Fruit fly (Drosophila melanogaster): ENCODE measurements around the gene CG45071.
A peak's percentile ranks its signal among the peaks of the same experiment; 100 is the strongest.

The CG45071 gene

dm6 chr3L:15099541-15099940 is 6.1 kb upstream of the CG45071 start:
- TF ChIP-seq Rel (GFP tag; optimal IDR thresholded peaks at IDR 0.05) (no peak), Rel (tag; optimal IDR thresholded peaks at IDR 0.05) (peak; percentile 97), fru (GFP tag; optimal IDR thresholded peaks at IDR 0.05) (no peak)

- TF ChIP-seq HLH106 (tag; optimal IDR thresholded peaks at IDR 0.05) = no peak
- TF ChIP-seq sv (GFP tag; optimal IDR thresholded peaks at IDR 0.05) = no peak
- TF ChIP-seq usp (GFP tag; optimal IDR thresholded peaks at IDR 0.05) = no peak
- TF ChIP-seq Jra (GFP tag; optimal IDR thresholded peaks at IDR 0.05) = no peak
- no peak for TF ChIP-seq dmrt93B (GFP tag; optimal IDR thresholded peaks at IDR 0.05)
- TF ChIP-seq lola (GFP tag; optimal IDR thresholded peaks at IDR 0.05) = no peak
- no peak for TF ChIP-seq Hnf4 (GFP tag; optimal IDR thresholded peaks at IDR 0.05)
- TF ChIP-seq dl (GFP tag; optimal IDR thresholded peaks at IDR 0.05; ENCODE audit: insufficient read depth in 1 of 2, partially characterized antibody in 2 of 2) = no peak
- no peak for TF ChIP-seq br (GFP tag; optimal IDR thresholded peaks at IDR 0.05)
- TF ChIP-seq rgr (GFP tag; optimal IDR thresholded peaks at IDR 0.05) = no peak
- no peak for TF ChIP-seq OdsH (GFP tag; optimal IDR thresholded peaks at IDR 0.05)
- TF ChIP-seq Abd-B (GFP tag; optimal IDR thresholded peaks at IDR 0.05) = no peak
- no peak for TF ChIP-seq jim (GFP tag; optimal IDR thresholded peaks at IDR 0.05)
- no peak for TF ChIP-seq dsf (GFP tag; optimal IDR thresholded peaks at IDR 0.05; ENCODE audit: borderline replicate concordance)
- no peak for TF ChIP-seq CrebA (GFP tag; optimal IDR thresholded peaks at IDR 0.05; ENCODE audit: borderline replicate concordance)
- TF ChIP-seq Dif (GFP tag; optimal IDR thresholded peaks at IDR 0.05; ENCODE audit: partially characterized antibody) = no peak
- TF ChIP-seq tai (GFP tag; optimal IDR thresholded peaks at IDR 0.05) = no peak
- no peak for TF ChIP-seq GATAd (GFP tag; optimal IDR thresholded peaks at IDR 0.05)
- TF ChIP-seq woc (GFP tag; optimal IDR thresholded peaks at IDR 0.05) = no peak
- TF ChIP-seq h (GFP tag; optimal IDR thresholded peaks at IDR 0.05) = no peak
Measured at dm6 chr3L:15100983-15101382, 4.7 kb upstream of the CG45071 start.

- TF ChIP-seq Mio (GFP tag; optimal IDR thresholded peaks at IDR 0.05) (no peak), rgr (GFP tag; optimal IDR thresholded peaks at IDR 0.05) (no peak), GATAd (GFP tag; optimal IDR thresholded peaks at IDR 0.05) (no peak), h (GFP tag; optimal IDR thresholded peaks at IDR 0.05) (peak; percentile 46), psq (GFP tag; optimal IDR thresholded peaks at IDR 0.05) (peak; percentile 97), OdsH (GFP tag; optimal IDR thresholded peaks at IDR 0.05) (no peak), Vsx2 (GFP tag; optimal IDR thresholded peaks at IDR 0.05; ENCODE audit: partially characterized antibody) (no peak), Myc (optimal IDR thresholded peaks at IDR 0.05) (no peak), tai (GFP tag; optimal IDR thresholded peaks at IDR 0.05) (no peak), Rel (GFP tag; optimal IDR thresholded peaks at IDR 0.05) (no peak), Rel (tag; optimal IDR thresholded peaks at IDR 0.05) (peak; percentile 20), CG32264 (GFP tag; optimal IDR thresholded peaks at IDR 0.05) (no peak), woc (GFP tag; optimal IDR thresholded peaks at IDR 0.05) (peak; percentile 68), brk (GFP tag; optimal IDR thresholded peaks at IDR 0.05) (peak; percentile 46), sv (GFP tag; optimal IDR thresholded peaks at IDR 0.05) (no peak), Jra (GFP tag; optimal IDR thresholded peaks at IDR 0.05) (peak; percentile 2), jim (GFP tag; optimal IDR thresholded peaks at IDR 0.05) (no peak), pan (optimal IDR thresholded peaks at IDR 0.05) (no peak), Dif (GFP tag; optimal IDR thresholded peaks at IDR 0.05; ENCODE audit: partially characterized antibody) (peak; percentile 70), Abd-B (GFP tag; optimal IDR thresholded peaks at IDR 0.05) (no peak), usp (GFP tag; optimal IDR thresholded peaks at IDR 0.05) (no peak), dmrt93B (GFP tag; optimal IDR thresholded peaks at IDR 0.05) (peak; percentile 15), Hr78 (GFP tag; optimal IDR thresholded peaks at IDR 0.05) (no peak), N (GFP tag; optimal IDR thresholded peaks at IDR 0.05) (no peak), lola (GFP tag; optimal IDR thresholded peaks at IDR 0.05) (no peak), Hr83 (GFP tag; optimal IDR thresholded peaks at IDR 0.05; ENCODE audit: poor library complexity, severe bottlenecking) (peak; percentile 16), sage (GFP tag; optimal IDR thresholded peaks at IDR 0.05) (no peak), CrebA (GFP tag; optimal IDR thresholded peaks at IDR 0.05; ENCODE audit: borderline replicate concordance) (no peak), foxo (GFP tag; optimal IDR thresholded peaks at IDR 0.05) (peak in 1 of 2 experiments; percentile 25), Sp1 (GFP tag; optimal IDR thresholded peaks at IDR 0.05) (no peak), dsf (GFP tag; optimal IDR thresholded peaks at IDR 0.05; ENCODE audit: borderline replicate concordance) (no peak), CG9705 (GFP tag; optimal IDR thresholded peaks at IDR 0.05) (no peak), br (GFP tag; optimal IDR thresholded peaks at IDR 0.05) (no peak), fru (GFP tag; optimal IDR thresholded peaks at IDR 0.05) (peak; percentile 60), ey (GFP tag; optimal IDR thresholded peaks at IDR 0.05) (peak; percentile 38), Dfd (GFP tag; optimal IDR thresholded peaks at IDR 0.05) (no peak), Hnf4 (GFP tag; optimal IDR thresholded peaks at IDR 0.05) (no peak), dl (GFP tag; optimal IDR thresholded peaks at IDR 0.05; ENCODE audit: insufficient read depth in 1 of 2, partially characterized antibody in 2 of 2) (no peak), HLH106 (tag; optimal IDR thresholded peaks at IDR 0.05) (peak; percentile 42)
Measured at dm6 chr3L:15101639-15102413, 3.9 kb upstream of the CG45071 start.

All from whole organism, wandering third instar larva.